Worm (Caenorhabditis elegans) whole organism, L3 larva: ENCODE measurements around the gene vps-8.

Source experiments
- ZK546.5 ChIP-seq: sonication (generic microtip); optimal IDR thresholded peaks from 2 replicates; lab custom pipeline; 2017; ENCODE audit warnings: missing biosample characterization, missing genetic modification characterization
- elt-3 ChIP-seq, 3 experiments: fragments of 150-350 bp in 1 of 3; sonication (generic microtip) in 2 of 3; optimal IDR thresholded peaks; 2 replicates in 2 of 3; 4 replicates in 1 of 3; lab custom pipeline; 2014 to 2017; ENCODE audit warnings: missing biosample characterization in 3 of 3, missing genetic modification characterization in 3 of 3
- eor-1 ChIP-seq, 2 experiments: fragments of 150-350 bp; optimal IDR thresholded peaks; 2 replicates each; lab custom pipeline; 2014 to 2018; ENCODE audit warnings: missing biosample characterization in 2 of 2, missing genetic modification characterization in 2 of 2
- fkh-10 ChIP-seq: sonication (generic microtip); optimal IDR thresholded peaks from 2 replicates; lab custom pipeline; 2017; ENCODE audit warnings: missing biosample characterization, missing genetic modification reagents, missing genetic modification characterization
- nhr-12 ChIP-seq: fragments of 150-350 bp; optimal IDR thresholded peaks from 2 replicates; lab custom pipeline; 2014; ENCODE audit warnings: missing biosample characterization, missing genetic modification characterization
- nhr-76 ChIP-seq: fragments of 150-350 bp; sonication (generic microtip); optimal IDR thresholded peaks from 5 replicates; lab custom pipeline; 2014; ENCODE audit warnings: missing biosample characterization, missing genetic modification characterization
- pha-4 ChIP-seq: fragments of 150-350 bp; optimal IDR thresholded peaks from 2 replicates; lab custom pipeline; 2014; ENCODE audit warnings: missing biosample characterization, missing genetic modification reagents, missing genetic modification characterization
- skn-1 ChIP-seq: fragments of 150-350 bp; optimal IDR thresholded peaks from 2 replicates; lab custom pipeline; 2014; ENCODE audit warnings: missing biosample characterization, missing genetic modification characterization
- ztf-11 ChIP-seq: fragments of 150-350 bp; optimal IDR thresholded peaks from 2 replicates; lab custom pipeline; 2014; ENCODE audit warnings: missing biosample characterization, missing genetic modification characterization

DNA sequence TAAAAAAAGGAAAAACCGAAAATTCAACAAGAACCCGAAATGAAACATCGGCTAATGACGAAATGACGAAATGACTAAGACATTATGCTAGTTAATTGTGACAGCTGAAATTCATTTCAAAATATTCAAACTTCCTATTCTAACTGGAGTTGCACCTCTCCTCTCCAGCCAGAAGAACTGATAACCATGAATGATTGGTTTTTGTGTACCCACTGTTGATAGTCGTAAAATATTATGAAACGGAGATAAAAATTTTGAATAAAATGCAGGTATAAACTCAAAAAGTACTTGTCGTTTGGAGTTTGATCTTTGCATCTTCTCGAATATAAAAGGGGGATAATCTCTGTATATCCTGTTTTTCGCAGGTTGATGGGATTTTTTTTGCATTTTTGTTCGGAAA, 27.1 kb upstream of the vps-8 start:
- peak; percentile 16 for TF ChIP-seq pha-4
- TF ChIP-seq skn-1, result no peak
- TF ChIP-seq elt-3 (tag; optimal IDR thresholded peaks at IDR 0.05; lab: Kevin White, UChicago), result no peak
- TF ChIP-seq ztf-11 (tag; lab: Kevin White, UChicago), result no peak
- TF ChIP-seq nhr-12 (tag; lab: Kevin White, UChicago), result no peak
- TF ChIP-seq fkh-10 (GFP tag; lab: Kevin White, UChicago), result no peak
- TF ChIP-seq eor-1 (tag; optimal IDR thresholded peaks at IDR 0.05; lab: Kevin White, UChicago), result no peak
- no peak for TF ChIP-seq nhr-76 (tag; lab: Kevin White, UChicago)
- no peak for TF ChIP-seq ZK546.5 (tag; lab: Kevin White, UChicago)
